Fruit fly (Drosophila melanogaster): ENCODE results near the gene CG33722.
A peak's percentile ranks its signal among the peaks of the same experiment; 100 is the strongest.

The CG33722 gene

DNA sequence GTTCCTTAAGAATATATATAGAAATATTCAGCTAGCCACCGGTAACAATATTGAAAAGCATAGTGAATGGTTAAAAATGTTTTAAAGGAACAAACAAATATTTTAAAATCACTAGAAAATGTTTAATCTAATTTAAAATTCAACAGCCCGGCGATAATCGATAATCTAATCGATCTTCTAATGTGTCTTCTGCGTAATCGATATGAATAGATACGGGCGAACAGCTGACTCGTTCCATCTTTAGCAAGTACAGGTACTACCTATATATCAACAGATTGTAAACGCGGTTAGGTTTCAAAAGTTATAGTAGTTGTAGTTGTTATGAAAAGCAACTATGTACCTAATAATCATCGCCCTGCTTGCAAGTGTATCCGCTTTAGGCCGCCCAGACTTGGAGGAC is 26.1 kb upstream of the CG33722 start, which contains the start of gene CG7800 (continued):
- TF ChIP-seq gcm (GFP tag; optimal IDR thresholded peaks at IDR 0.05) (peak; percentile 52), CG7556 (GFP tag; optimal IDR thresholded peaks at IDR 0.05) (no peak), tx (GFP tag; optimal IDR thresholded peaks at IDR 0.05) (no peak), ewg (GFP tag; optimal IDR thresholded peaks at IDR 0.05) (no peak), Optix (GFP tag; IDR thresholded peaks at IDR 0.05) (no peak), Mrtf (GFP tag; IDR thresholded peaks at IDR 0.05) (no peak), row (GFP tag; IDR thresholded peaks at IDR 0.05) (no peak), pan (optimal IDR thresholded peaks at IDR 0.05) (no peak), pan (GFP tag; optimal IDR thresholded peaks at IDR 0.05 in 1 of 2, IDR thresholded peaks at IDR 0.05 in 1 of 2) (no peak), sima (GFP tag; optimal IDR thresholded peaks at IDR 0.05) (no peak), pzg (GFP tag; optimal IDR thresholded peaks at IDR 0.05) (peak; percentile 41), mld (GFP tag; IDR thresholded peaks at IDR 0.05; ENCODE audit: partially characterized antibody) (no peak), ATbp (GFP tag; optimal IDR thresholded peaks at IDR 0.05) (no peak), chif (GFP tag; optimal IDR thresholded peaks at IDR 0.05) (no peak), MBD-R2 (GFP tag; IDR thresholded peaks at IDR 0.05) (peak; percentile 50), CG17361 (GFP tag; IDR thresholded peaks at IDR 0.05) (no peak), sna (GFP tag; IDR thresholded peaks at IDR 0.05; ENCODE audit: partially characterized antibody) (peak; percentile 60; the same call in 1 of the 2 replicates), D19B (GFP tag; optimal IDR thresholded peaks at IDR 0.05) (no peak), klu (GFP tag; IDR thresholded peaks at IDR 0.05) (no peak), HLH4C (GFP tag; IDR thresholded peaks at IDR 0.05; ENCODE audit: partially characterized antibody) (peak; percentile 77), zen2 (GFP tag; IDR thresholded peaks at IDR 0.05; ENCODE audit: partially characterized antibody) (peak; percentile 66; the same call in 2 of the 3 replicates), CG17829 (tag; optimal IDR thresholded peaks at IDR 0.05) (no peak), CG11695 (GFP tag; IDR thresholded peaks at IDR 0.05) (no peak), ken (GFP tag; IDR thresholded peaks at IDR 0.05) (no peak), mirr (GFP tag; optimal IDR thresholded peaks at IDR 0.05) (no peak), BEAF-32 (GFP tag; optimal IDR thresholded peaks at IDR 0.05) (peak; percentile 56), ato (GFP tag; IDR thresholded peaks at IDR 0.05; ENCODE audit: partially characterized antibody) (peak; percentile 46; the same call in 1 of the 2 replicates), hbn (GFP tag; IDR thresholded peaks at IDR 0.05; ENCODE audit: partially characterized antibody) (peak; percentile 19; the same call in 1 of the 2 replicates), Dp (GFP tag; optimal IDR thresholded peaks at IDR 0.05) (peak; percentile 68), CG34224 (GFP tag; IDR thresholded peaks at IDR 0.05; ENCODE audit: partially characterized antibody) (peak; percentile 52; the same call in 2 of the 3 replicates), knrl (GFP tag; IDR thresholded peaks at IDR 0.05; ENCODE audit: partially characterized antibody) (no peak; the same call in 2 of the 3 replicates), CG14710 (tag; optimal IDR thresholded peaks at IDR 0.05) (peak; percentile 18), lola (GFP tag; optimal IDR thresholded peaks at IDR 0.05) (no peak), phol (tag; optimal IDR thresholded peaks at IDR 0.05) (no peak), ttk (GFP tag; IDR thresholded peaks at IDR 0.05) (no peak), CG17912 (GFP tag; optimal IDR thresholded peaks at IDR 0.05) (no peak), GATAe (GFP tag; conservative IDR thresholded peaks at IDR 0.05) (no peak), Rx (GFP tag; IDR thresholded peaks at IDR 0.05) (no peak), disco-r (GFP tag; optimal IDR thresholded peaks at IDR 0.05) (no peak), Asciz (GFP tag; optimal IDR thresholded peaks at IDR 0.05) (no peak), CG17568 (GFP tag; optimal IDR thresholded peaks at IDR 0.05) (no peak), sisA (GFP tag; IDR thresholded peaks at IDR 0.05) (no peak), Lpt (GFP tag; optimal IDR thresholded peaks at IDR 0.05) (no peak), CG4617 (GFP tag; optimal IDR thresholded peaks at IDR 0.05; ENCODE audit: borderline replicate concordance) (no peak), Dref (GFP tag; IDR thresholded peaks at IDR 0.05) (peak; percentile 82), CG1024 (GFP tag; IDR thresholded peaks at IDR 0.05) (no peak), crp (GFP tag; optimal IDR thresholded peaks at IDR 0.05) (peak in 1 of 2 experiments; percentile 84), CG15011 (GFP tag; optimal IDR thresholded peaks at IDR 0.05) (no peak), CG16813 (GFP tag; IDR thresholded peaks at IDR 0.05; ENCODE audit: partially characterized antibody) (peak; percentile 34; the same call in 1 of the 3 replicates), H2.0 (GFP tag; IDR thresholded peaks at IDR 0.05) (no peak)
